Worm (Caenorhabditis elegans) whole organism, early embryonic: ENCODE measurements around the gene sftb-2.

ENCODE experiments used
- ama-1 ChIP-seq: fragments of 150-350 bp; optimal IDR thresholded peaks from 2 replicates; lab custom pipeline; 2014
- ceh-13 ChIP-seq: fragments of 200-800 bp; sonication (Bioruptor generic); optimal IDR thresholded peaks from 2 replicates; lab custom pipeline; 2018; ENCODE audit warnings: mild to moderate bottlenecking, missing genetic modification characterization, missing compliant biosample characterization
- ceh-36 ChIP-seq: sonication (generic microtip); optimal IDR thresholded peaks from 2 replicates; lab custom pipeline; 2016; ENCODE audit warnings: missing genetic modification characterization, inconsistent platforms, missing compliant biosample characterization
- flt-1 ChIP-seq: fragments of 200-800 bp; sonication (Bioruptor generic); IDR thresholded peaks from 2 replicates; pipeline ENCODE4 v1.3.6; 2022; ENCODE audit warnings: missing genetic modification characterization, missing compliant biosample characterization
- hmg-4 ChIP-seq: fragments of 200-800 bp; sonication (Bioruptor generic); optimal IDR thresholded peaks from 2 replicates; lab custom pipeline; 2018; ENCODE audit warnings: mild to moderate bottlenecking, missing genetic modification characterization, missing compliant biosample characterization
- hnd-1 ChIP-seq: sonication (generic microtip); optimal IDR thresholded peaks from 2 replicates; lab custom pipeline; 2016; ENCODE audit warnings: missing genetic modification characterization, missing compliant biosample characterization
- pes-1 ChIP-seq: fragments of 200-800 bp; sonication (Bioruptor generic); IDR thresholded peaks from 2 replicates; pipeline ENCODE4 v1.3.6; 2022; ENCODE audit warnings: missing genetic modification reagents, missing genetic modification characterization, missing compliant biosample characterization
- scrt-1 ChIP-seq: fragments of 200-800 bp; sonication (Bioruptor generic); IDR thresholded peaks from 2 replicates; pipeline ENCODE4 v1.3.6; 2022; ENCODE audit warnings: missing genetic modification characterization, missing compliant biosample characterization
- sea-1 ChIP-seq: fragments of 200-800 bp; sonication (Bioruptor generic); conservative IDR thresholded peaks from 2 replicates; pipeline ENCODE4 v1.3.6; 2022; ENCODE audit warnings: missing genetic modification characterization, missing compliant biosample characterization
- tbx-11 ChIP-seq: fragments of 200-800 bp; sonication (Bioruptor generic); IDR thresholded peaks from 2 replicates; pipeline ENCODE4 v1.3.6; 2022; ENCODE audit warnings: missing genetic modification characterization, missing compliant biosample characterization
- tbx-37 ChIP-seq: fragments of 200-800 bp; sonication (Bioruptor generic); conservative IDR thresholded peaks from 2 replicates; pipeline ENCODE4 v1.3.6; 2022; ENCODE audit warnings: missing genetic modification reagents, missing genetic modification characterization, missing compliant biosample characterization

DNA sequence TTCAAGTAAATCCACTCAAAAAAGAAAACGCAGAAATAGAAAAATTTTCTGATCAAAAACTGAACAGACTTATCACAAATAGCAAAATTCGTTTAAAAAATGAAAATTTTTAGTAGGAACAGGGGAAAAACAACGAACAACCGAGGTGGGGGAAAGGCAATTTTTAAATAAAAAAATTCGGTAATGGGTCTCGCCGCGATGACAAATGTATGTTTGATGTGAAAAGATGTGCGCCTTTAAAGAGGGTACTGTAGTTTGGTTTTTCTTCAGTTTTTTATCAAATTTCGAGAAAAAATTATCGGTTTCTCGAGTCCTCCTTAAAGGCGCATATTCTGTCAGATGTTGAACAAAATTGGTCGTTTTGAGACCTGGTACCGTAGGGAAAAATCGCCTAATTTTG, 4.1 kb upstream of the sftb-2 start:
- TF ChIP-seq scrt-1 (GFP tag; lab: Robert Waterston, UW): no peak
- no peak for TF ChIP-seq tbx-11 (GFP tag; lab: Robert Waterston, UW)
- no peak for TF ChIP-seq ama-1 (lab: Kevin White, UChicago)
- no peak for TF ChIP-seq ceh-36 (tag; lab: Kevin White, UChicago)
- no peak for TF ChIP-seq flt-1 (GFP tag; lab: Robert Waterston, UW)
- no peak for TF ChIP-seq hnd-1 (tag; lab: Kevin White, UChicago)
- no peak for TF ChIP-seq ceh-13
- TF ChIP-seq pes-1: no peak
- TF ChIP-seq hmg-4 (GFP tag; lab: Kevin White, UChicago): no peak
- TF ChIP-seq tbx-37: no peak
- no peak for TF ChIP-seq sea-1 (GFP tag; lab: Robert Waterston, UW)
